Worm (Caenorhabditis elegans) whole organism, L3 larva: ENCODE results near the gene irld-14.

ENCODE experiments used
- R02D3.7 ChIP-seq: fragments of 150-350 bp; optimal IDR thresholded peaks from 2 replicates; lab custom pipeline; 2014; ENCODE audit warnings: missing biosample characterization, missing genetic modification characterization
- ama-1 ChIP-seq: fragments of 150-350 bp; optimal IDR thresholded peaks from 2 replicates; lab custom pipeline; 2018
- elt-2 ChIP-seq: sonication (generic microtip); optimal IDR thresholded peaks from 2 replicates; lab custom pipeline; 2016; ENCODE audit warnings: missing genetic modification reagents, mild to moderate bottlenecking, missing genetic modification characterization, missing compliant biosample characterization
- jun-1 ChIP-seq: fragments of 150-350 bp; optimal IDR thresholded peaks from 2 replicates; lab custom pipeline; 2014; ENCODE audit warnings: missing biosample characterization, missing genetic modification reagents, missing genetic modification characterization
- nhr-43 ChIP-seq: sonication (generic microtip); optimal IDR thresholded peaks from 2 replicates; lab custom pipeline; 2016; ENCODE audit warnings: mild to moderate bottlenecking, missing genetic modification characterization, missing compliant biosample characterization; ENCODE audit not compliant: poor library complexity, severe bottlenecking
- pqm-1 ChIP-seq: fragments of 150-350 bp; optimal IDR thresholded peaks from 2 replicates; lab custom pipeline; 2017; ENCODE audit warnings: missing biosample characterization, missing genetic modification characterization, inconsistent platforms

- TF ChIP-seq nhr-43 (no peak), elt-2 (tag; lab: Kevin White, UChicago) (no peak), pqm-1 (no peak), jun-1 (no peak), ama-1 (lab: Kevin White, UChicago) (no peak), R02D3.7 (no peak)
These were observed 3.7 kb upstream of the irld-14 start, which contains the start of gene T01C3.3 for ce11 chrV:14992627-14993117.
